Worm (Caenorhabditis elegans) whole organism, L4/young adult: Measurements from ENCODE around the gene K06A9.3.

Experiments
- W03F9.2 ChIP-seq: fragments of 150-350 bp; optimal IDR thresholded peaks from 2 replicates; lab custom pipeline; 2014; ENCODE audit warnings: missing biosample characterization, missing genetic modification characterization
- him-1 ChIP-seq: sonication (generic microtip); optimal IDR thresholded peaks from 2 replicates; lab custom pipeline; 2016; ENCODE audit warnings: missing genotype, missing genetic modification reagents, missing genetic modification characterization, missing compliant biosample characterization

ce11 chrX:1502490-1502889 is 32.7 kb downstream of the K06A9.3 start, which contains the start of gene F09E10.1:
- TF ChIP-seq him-1 (tag; lab: Kevin White, UChicago) (no peak), W03F9.2 (tag; lab: Kevin White, UChicago) (no peak)
